Worm (Caenorhabditis elegans) whole organism, young adult: ENCODE measurements around the gene mut-15.

Experiments used
- C06A6.2 ChIP-seq: fragments of 200-800 bp; sonication (Bioruptor generic); conservative IDR thresholded peaks from 2 replicates; pipeline ENCODE4 v1.3.6; 2022; ENCODE audit warnings: missing genetic modification characterization, missing compliant biosample characterization
- D2030.7 ChIP-seq: fragments of 200-800 bp; sonication (Bioruptor generic); IDR thresholded peaks from 2 replicates; pipeline ENCODE4 v1.3.6; 2022; ENCODE audit warnings: missing genetic modification reagents, missing genetic modification characterization, missing compliant biosample characterization
- F39B2.1 ChIP-seq: fragments of 200-800 bp; sonication (Bioruptor generic); IDR thresholded peaks from 2 replicates; pipeline ENCODE4 v1.3.6; 2022; ENCODE audit warnings: missing genetic modification reagents, missing genetic modification characterization, missing compliant biosample characterization
- F49E8.2 ChIP-seq: sonication (generic microtip); optimal IDR thresholded peaks from 3 replicates; lab custom pipeline; 2017; ENCODE audit warnings: missing genetic modification characterization, mild to moderate bottlenecking, missing compliant biosample characterization, antibody characterized with exemption, moderate library complexity; ENCODE audit not compliant: insufficient read depth
- F57A8.1 ChIP-seq: fragments of 200-800 bp; sonication (Bioruptor generic); optimal IDR thresholded peaks from 2 replicates; lab custom pipeline; 2018; ENCODE audit warnings: mild to moderate bottlenecking, missing genetic modification characterization, moderate library complexity, missing compliant biosample characterization
- Y53G8AR.9 ChIP-seq: fragments of 200-800 bp; sonication (Bioruptor generic); conservative IDR thresholded peaks from 2 replicates; pipeline ENCODE4 v1.3.6; 2022; ENCODE audit warnings: missing genetic modification reagents, missing genetic modification characterization, missing compliant biosample characterization
- Y79H2A.3 ChIP-seq: fragments of 200-800 bp; sonication (Bioruptor generic); conservative IDR thresholded peaks from 2 replicates; pipeline ENCODE4 v1.3.6; 2022; ENCODE audit warnings: missing genetic modification reagents, missing genetic modification characterization, missing compliant biosample characterization
- Y95B8A.8 ChIP-seq: fragments of 200-800 bp; sonication (Bioruptor generic); IDR thresholded peaks from 2 replicates; pipeline ENCODE4 v1.3.6; 2022; ENCODE audit warnings: missing genetic modification reagents, missing genetic modification characterization, missing compliant biosample characterization
- ZK185.1 ChIP-seq: sonication (generic microtip); optimal IDR thresholded peaks from 2 replicates; lab custom pipeline; 2016; ENCODE audit warnings: mild to moderate bottlenecking, missing genetic modification characterization, missing compliant biosample characterization; ENCODE audit not compliant: poor library complexity, severe bottlenecking
- atf-7 ChIP-seq: sonication (generic microtip); optimal IDR thresholded peaks from 2 replicates; lab custom pipeline; 2017; ENCODE audit warnings: mild to moderate bottlenecking, missing genetic modification characterization, missing compliant biosample characterization
- ccch-3 ChIP-seq: fragments of 200-800 bp; sonication (Bioruptor generic); optimal IDR thresholded peaks from 2 replicates; lab custom pipeline; 2018; ENCODE audit warnings: mild to moderate bottlenecking, missing genetic modification characterization, missing compliant biosample characterization
- ceh-79 ChIP-seq: sonication (generic microtip); optimal IDR thresholded peaks from 2 replicates; lab custom pipeline; 2017; ENCODE audit warnings: mild to moderate bottlenecking, missing genetic modification characterization, missing compliant biosample characterization
- die-1 ChIP-seq: sonication (generic microtip); optimal IDR thresholded peaks from 2 replicates; lab custom pipeline; 2016; ENCODE audit warnings: missing genotype, mild to moderate bottlenecking, missing genetic modification characterization, missing compliant biosample characterization
- dpl-1 ChIP-seq: fragments of 150-350 bp; optimal IDR thresholded peaks from 2 replicates; lab custom pipeline; 2014; ENCODE audit warnings: missing biosample characterization, missing genetic modification reagents, missing genetic modification characterization
- efl-1 ChIP-seq: fragments of 150-350 bp; optimal IDR thresholded peaks from 2 replicates; lab custom pipeline; 2014; ENCODE audit warnings: missing biosample characterization, missing genetic modification reagents, missing genetic modification characterization
- egl-44 ChIP-seq: fragments of 200-800 bp; sonication (Bioruptor generic); IDR thresholded peaks from 2 replicates; pipeline ENCODE4 v1.3.6; 2022; ENCODE audit warnings: missing genetic modification reagents, missing genetic modification characterization, missing compliant biosample characterization
- hmg-20 ChIP-seq: fragments of 200-800 bp; sonication (Bioruptor generic); IDR thresholded peaks from 2 replicates; pipeline ENCODE4 v1.3.6; 2022; ENCODE audit warnings: missing genetic modification reagents, missing genetic modification characterization, missing compliant biosample characterization
- hsf-1 ChIP-seq: fragments of 200-800 bp; sonication (Bioruptor generic); IDR thresholded peaks from 2 replicates; pipeline ENCODE4 v1.3.6; 2022; ENCODE audit warnings: missing genetic modification reagents, missing genetic modification characterization, missing compliant biosample characterization
- lag-1 ChIP-seq: fragments of 200-800 bp; sonication (Bioruptor generic); IDR thresholded peaks from 2 replicates; pipeline ENCODE4 v1.3.6; 2022; ENCODE audit warnings: missing genetic modification reagents, missing genetic modification characterization, missing compliant biosample characterization
- let-526 ChIP-seq: fragments of 200-800 bp; sonication (Bioruptor generic); IDR thresholded peaks from 2 replicates; pipeline ENCODE4 v1.3.6; 2022; ENCODE audit warnings: missing genetic modification reagents, missing genetic modification characterization, missing compliant biosample characterization
- lin-54 ChIP-seq: fragments of 200-800 bp; sonication (Bioruptor generic); optimal IDR thresholded peaks from 2 replicates; lab custom pipeline; 2018; ENCODE audit warnings: mild to moderate bottlenecking, missing genetic modification characterization, missing compliant biosample characterization
- lsy-27 ChIP-seq: sonication (generic microtip); optimal IDR thresholded peaks from 2 replicates; lab custom pipeline; 2017; ENCODE audit warnings: missing genetic modification characterization, mild to moderate bottlenecking, missing compliant biosample characterization, antibody characterized with exemption, missing genotype, borderline replicate concordance; ENCODE audit not compliant: insufficient read depth
- mes-4 ChIP-seq: sonication (generic microtip); optimal IDR thresholded peaks from 2 replicates; lab custom pipeline; 2016; ENCODE audit warnings: missing genotype, missing genetic modification characterization, missing compliant biosample characterization
- nhr-80 ChIP-seq: sonication (generic microtip); optimal IDR thresholded peaks from 2 replicates; lab custom pipeline; 2016; ENCODE audit warnings: missing genetic modification characterization, missing compliant biosample characterization
- rcor-1 ChIP-seq: fragments of 200-800 bp; sonication (Bioruptor generic); IDR thresholded peaks from 2 replicates; pipeline ENCODE4 v1.3.6; 2022; ENCODE audit warnings: missing genetic modification reagents, missing genetic modification characterization, missing compliant biosample characterization
- rpc-1 ChIP-seq, 2 experiments: fragments of 150-350 bp in 1 of 2; sonication (generic microtip) in 1 of 2; optimal IDR thresholded peaks; 2 replicates each; lab custom pipeline; 2014 to 2018; ENCODE audit warnings: missing biosample characterization in 1 of 2, missing genetic modification characterization in 1 of 2, missing genetic modification reagents in 1 of 2, missing genotype in 1 of 2
- sea-2 ChIP-seq: fragments of 200-800 bp; sonication (Bioruptor generic); IDR thresholded peaks from 2 replicates; pipeline ENCODE4 v1.3.6; 2022; ENCODE audit warnings: missing genetic modification characterization, missing compliant biosample characterization
- snpc-1.3 ChIP-seq: sonication (generic microtip); optimal IDR thresholded peaks from 2 replicates; lab custom pipeline; 2017; ENCODE audit warnings: missing genetic modification characterization, mild to moderate bottlenecking, missing compliant biosample characterization, antibody characterized with exemption, moderate library complexity, missing genotype, missing genetic modification reagents; ENCODE audit not compliant: insufficient read depth
- snpc-3.4 ChIP-seq: sonication (generic microtip); optimal IDR thresholded peaks from 2 replicates; lab custom pipeline; 2017; ENCODE audit warnings: missing genetic modification characterization, mild to moderate bottlenecking, missing compliant biosample characterization, antibody characterized with exemption, moderate library complexity, missing genotype, missing genetic modification reagents
- sptf-2 ChIP-seq: fragments of 200-800 bp; sonication (Bioruptor generic); optimal IDR thresholded peaks from 2 replicates; lab custom pipeline; 2018; ENCODE audit warnings: mild to moderate bottlenecking, missing genetic modification characterization, missing compliant biosample characterization
- tbp1 ChIP-seq: fragments of 200-800 bp; sonication (Bioruptor generic); optimal IDR thresholded peaks from 2 replicates; lab custom pipeline; 2018; ENCODE audit warnings: mild to moderate bottlenecking, missing genetic modification characterization, missing compliant biosample characterization
- tbx-9 ChIP-seq: sonication (generic microtip); optimal IDR thresholded peaks from 2 replicates; lab custom pipeline; 2016; ENCODE audit warnings: borderline replicate concordance, missing genetic modification characterization, inconsistent platforms, missing compliant biosample characterization
- tlf-1 ChIP-seq: fragments of 200-800 bp; sonication (Bioruptor generic); optimal IDR thresholded peaks from 2 replicates; lab custom pipeline; 2018; ENCODE audit warnings: mild to moderate bottlenecking, missing genetic modification characterization, missing compliant biosample characterization
- unc-62 ChIP-seq: fragments of 150-350 bp; optimal IDR thresholded peaks from 2 replicates; lab custom pipeline; 2014; ENCODE audit warnings: missing biosample characterization, missing genetic modification reagents, missing genetic modification characterization
- xnd-1 ChIP-seq: sonication (generic microtip); optimal IDR thresholded peaks from 2 replicates; lab custom pipeline; 2016; ENCODE audit warnings: missing genotype, missing genetic modification reagents, missing genetic modification characterization, missing compliant biosample characterization
- zfh-2 ChIP-seq: fragments of 200-800 bp; sonication (Bioruptor generic); conservative IDR thresholded peaks from 2 replicates; pipeline ENCODE4 v1.3.6; 2022; ENCODE audit warnings: missing genetic modification reagents, missing genetic modification characterization, missing compliant biosample characterization

mut-15 gene

DNA sequence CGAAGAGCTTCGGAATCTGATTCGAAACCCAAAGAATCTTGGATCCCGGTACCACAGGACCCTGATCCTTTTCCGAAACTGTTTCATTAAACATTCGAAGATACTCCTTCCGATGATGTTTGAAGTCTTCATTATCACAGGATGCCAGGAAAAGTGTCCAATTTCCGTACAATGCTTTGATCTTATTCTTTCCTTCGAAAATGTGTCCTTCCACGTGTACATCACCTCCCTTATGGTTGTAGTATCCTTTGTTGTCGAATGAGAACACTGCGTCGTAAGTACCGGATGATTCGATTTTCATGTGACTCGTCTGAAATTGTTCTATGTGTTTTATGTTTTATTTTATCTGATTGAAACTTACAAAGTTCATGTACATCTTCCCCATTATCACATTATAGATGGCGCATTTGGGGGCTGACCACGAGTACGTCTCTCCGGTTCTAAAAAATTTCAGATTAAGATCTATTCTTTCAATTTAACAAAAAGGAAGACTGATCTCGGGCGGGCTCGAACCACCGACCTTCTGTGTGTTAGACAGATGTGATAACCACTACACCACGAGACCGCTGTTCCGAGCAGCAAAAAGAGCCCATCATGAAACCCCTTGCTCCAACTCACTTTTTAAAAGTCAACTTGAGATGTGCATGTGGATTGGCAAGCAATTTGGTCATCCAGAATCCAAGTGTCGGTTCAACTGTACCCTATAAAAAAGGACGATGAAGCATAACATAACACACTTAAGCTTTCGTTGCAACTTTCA lies 10.4 kb downstream of the mut-15 start (continued):
- TF ChIP-seq Y79H2A.3 (GFP tag; lab: Robert Waterston, UW) (0 out of 2 replicates have a peak, but pooled peaks have one; percentile 31), let-526 (GFP tag; lab: Robert Waterston, UW) (no peak), ZK185.1 (no peak), F57A8.1 (GFP tag; lab: Kevin White, UChicago) (no peak)

- TF ChIP-seq D2030.7 (GFP tag; lab: Robert Waterston, UW) (no peak), lin-54 (GFP tag; lab: Kevin White, UChicago) (no peak), xnd-1 (tag; lab: Kevin White, UChicago) (no peak), rcor-1 (GFP tag; lab: Robert Waterston, UW) (no peak), sptf-2 (GFP tag; lab: Kevin White, UChicago) (no peak), nhr-80 (tag; lab: Kevin White, UChicago) (no peak), F39B2.1 (GFP tag; lab: Robert Waterston, UW) (no peak), ceh-79 (tag; lab: Kevin White, UChicago) (no peak), Y95B8A.8 (GFP tag; lab: Robert Waterston, UW) (no peak), rpc-1 (optimal IDR thresholded peaks at IDR 0.05; lab: Kevin White, UChicago) (no peak), rpc-1 (tag; optimal IDR thresholded peaks at IDR 0.05; lab: Kevin White, UChicago) (no peak), tbp1 (GFP tag; lab: Kevin White, UChicago) (no peak), snpc-1.3 (no peak), die-1 (no peak), tbx-9 (no peak), lag-1 (GFP tag; lab: Robert Waterston, UW) (no peak), C06A6.2 (GFP tag; lab: Robert Waterston, UW) (no peak), snpc-3.4 (tag; lab: Kevin White, UChicago) (no peak), zfh-2 (GFP tag; lab: Robert Waterston, UW) (no peak)
- TF ChIP-seq, all 124 proteins: peak for 0
Observed at ce11 chrV:15013328-15013727, 11.0 kb downstream of the mut-15 start.

ce11 chrV:15014164-15014563 lies 11.8 kb downstream of the mut-15 start, which contains the start of gene obr-2:
TSS of gene obr-2 (minus strand) at chrV:15014264.
- TF ChIP-seq F49E8.2 = no peak
- TF ChIP-seq atf-7 (tag; lab: Kevin White, UChicago) = no peak
- no peak for TF ChIP-seq Y53G8AR.9 (GFP tag; lab: Robert Waterston, UW)
- no peak for TF ChIP-seq unc-62 (GFP tag; lab: Kevin White, UChicago)
- no peak for TF ChIP-seq rcor-1 (GFP tag; lab: Robert Waterston, UW)
- no peak for TF ChIP-seq tbx-9
- TF ChIP-seq efl-1 (GFP tag; lab: Kevin White, UChicago) = no peak
- no peak for TF ChIP-seq sea-2 (GFP tag; lab: Robert Waterston, UW)
- no peak for TF ChIP-seq lsy-27 (tag; lab: Kevin White, UChicago)
- TF ChIP-seq C06A6.2 (GFP tag; lab: Robert Waterston, UW) = no peak
- no peak for TF ChIP-seq mes-4 (tag; lab: Kevin White, UChicago)
- TF ChIP-seq egl-44 (GFP tag; lab: Robert Waterston, UW) = no peak
- no peak for TF ChIP-seq hmg-20
- TF ChIP-seq dpl-1 (GFP tag; lab: Kevin White, UChicago) = no peak
- TF ChIP-seq ccch-3 (GFP tag; lab: Kevin White, UChicago) = no peak
- no peak for TF ChIP-seq hsf-1 (GFP tag; lab: Robert Waterston, UW)
- no peak for TF ChIP-seq xnd-1 (tag; lab: Kevin White, UChicago)
- TF ChIP-seq tlf-1 = no peak
